Worm (Caenorhabditis elegans) whole organism, L3 larva: ENCODE data around the gene act-2.

ENCODE experiments used
- aly-2 ChIP-seq: fragments of 150-350 bp; optimal IDR thresholded peaks from 2 replicates; lab custom pipeline; 2014; ENCODE audit warnings: missing biosample characterization, missing genetic modification characterization
- ama-1 ChIP-seq: fragments of 150-350 bp; optimal IDR thresholded peaks from 2 replicates; lab custom pipeline; 2018
- ceh-82 ChIP-seq: fragments of 150-350 bp; optimal IDR thresholded peaks from 2 replicates; lab custom pipeline; 2014; ENCODE audit warnings: missing biosample characterization, missing genetic modification characterization
- elt-1 ChIP-seq: fragments of 150-350 bp; optimal IDR thresholded peaks from 2 replicates; lab custom pipeline; 2014; ENCODE audit warnings: missing biosample characterization, missing genetic modification characterization
- elt-2 ChIP-seq: sonication (generic microtip); optimal IDR thresholded peaks from 2 replicates; lab custom pipeline; 2016; ENCODE audit warnings: missing genetic modification reagents, mild to moderate bottlenecking, missing genetic modification characterization, missing compliant biosample characterization
- lin-15B ChIP-seq: fragments of 150-350 bp; optimal IDR thresholded peaks from 2 replicates; lab custom pipeline; 2014; ENCODE audit warnings: missing biosample characterization, missing genetic modification characterization
- lin-39 ChIP-seq: fragments of 150-350 bp; optimal IDR thresholded peaks from 2 replicates; lab custom pipeline; 2018; ENCODE audit warnings: missing biosample characterization, missing genetic modification reagents, missing genetic modification characterization
- mdl-1 ChIP-seq: fragments of 150-350 bp; optimal IDR thresholded peaks from 2 replicates; lab custom pipeline; 2014; ENCODE audit warnings: missing biosample characterization, missing genetic modification characterization
- nhr-43 ChIP-seq: sonication (generic microtip); optimal IDR thresholded peaks from 2 replicates; lab custom pipeline; 2016; ENCODE audit warnings: mild to moderate bottlenecking, missing genetic modification characterization, missing compliant biosample characterization; ENCODE audit not compliant: poor library complexity, severe bottlenecking
- nhr-76 ChIP-seq: fragments of 150-350 bp; sonication (generic microtip); optimal IDR thresholded peaks from 5 replicates; lab custom pipeline; 2014; ENCODE audit warnings: missing biosample characterization, missing genetic modification characterization
- pha-4 ChIP-seq: fragments of 150-350 bp; optimal IDR thresholded peaks from 2 replicates; lab custom pipeline; 2014; ENCODE audit warnings: missing biosample characterization, missing genetic modification reagents, missing genetic modification characterization
- pqm-1 ChIP-seq: fragments of 150-350 bp; optimal IDR thresholded peaks from 2 replicates; lab custom pipeline; 2017; ENCODE audit warnings: missing biosample characterization, missing genetic modification characterization, inconsistent platforms
- unc-39 ChIP-seq: sonication (generic microtip); optimal IDR thresholded peaks from 4 replicates; lab custom pipeline; 2017; ENCODE audit warnings: missing biosample characterization, missing genetic modification characterization
- zag-1 ChIP-seq: fragments of 150-350 bp; optimal IDR thresholded peaks from 2 replicates; lab custom pipeline; 2014; ENCODE audit warnings: missing biosample characterization, missing genetic modification characterization

- no peak for TF ChIP-seq nhr-43 (tag; lab: Kevin White, UChicago)
- no peak for TF ChIP-seq unc-39 (tag; lab: Kevin White, UChicago)
- TF ChIP-seq lin-39, result no peak
- no peak for TF ChIP-seq ceh-82 (tag; lab: Kevin White, UChicago)
- TF ChIP-seq lin-15B, result no peak
- TF ChIP-seq elt-1 (tag; lab: Kevin White, UChicago), result no peak
- TF ChIP-seq pqm-1 (tag; lab: Kevin White, UChicago), result no peak
- TF ChIP-seq aly-2, result no peak
- no peak for TF ChIP-seq elt-2 (tag; lab: Kevin White, UChicago)
- TF ChIP-seq nhr-76, result no peak
- no peak for TF ChIP-seq pha-4 (tag; lab: Kevin White, UChicago)
- TF ChIP-seq zag-1 (tag; lab: Kevin White, UChicago), result no peak
- no peak for TF ChIP-seq mdl-1
- no peak for TF ChIP-seq ama-1 (lab: Kevin White, UChicago)
Observed at ce11 chrV:11056484-11056883, 21.5 kb downstream of the act-2 start.
